Worm (Caenorhabditis elegans) whole organism, L4 larva: ENCODE data around the gene Y49F6B.9.
"Not testable (repeated sequence)": the region's sequence is repeated elsewhere in the genome, so short reads cannot be mapped to it uniquely, and the experiment has no call there.

ENCODE experiments used
- D1046.2 ChIP-seq: fragments of 200-800 bp; sonication (Bioruptor generic); IDR thresholded peaks from 2 replicates; pipeline ENCODE4 v1.3.6; 2022; ENCODE audit warnings: missing genetic modification characterization, missing compliant biosample characterization
- F10B5.3 ChIP-seq: sonication (generic microtip); optimal IDR thresholded peaks from 2 replicates; lab custom pipeline; 2016; ENCODE audit warnings: mild to moderate bottlenecking, missing genetic modification characterization, missing compliant biosample characterization
- F37D6.2 ChIP-seq: sonication (generic microtip); optimal IDR thresholded peaks from 2 replicates; lab custom pipeline; 2016; ENCODE audit warnings: mild to moderate bottlenecking, missing genetic modification characterization, missing compliant biosample characterization
- F49E8.2 ChIP-seq: sonication (generic microtip); optimal IDR thresholded peaks from 2 replicates; lab custom pipeline; 2016; ENCODE audit warnings: missing compliant biosample characterization, mild to moderate bottlenecking, missing genetic modification characterization, borderline replicate concordance
- T20F7.1 ChIP-seq: fragments of 200-800 bp; sonication (Bioruptor generic); optimal IDR thresholded peaks from 2 replicates; lab custom pipeline; 2018; ENCODE audit warnings: mild to moderate bottlenecking, missing genetic modification characterization, missing compliant biosample characterization
- T26A8.4 ChIP-seq: fragments of 200-800 bp; sonication (Bioruptor generic); IDR thresholded peaks from 2 replicates; pipeline ENCODE4 v1.3.6; 2022; ENCODE audit warnings: missing genetic modification characterization, missing compliant biosample characterization
- Y75B8A.6 ChIP-seq: fragments of 200-800 bp; sonication (Bioruptor generic); IDR thresholded peaks from 2 replicates; pipeline ENCODE4 v1.3.6; 2022; ENCODE audit warnings: missing genetic modification reagents, missing genetic modification characterization, missing compliant biosample characterization
- aha-1 ChIP-seq: fragments of 150-350 bp; peaks from one replicate; lab custom pipeline; 2014; ENCODE audit warnings: missing biosample characterization, missing genetic modification characterization
- ama-1 ChIP-seq: fragments of 150-350 bp; optimal IDR thresholded peaks from 2 replicates; lab custom pipeline; 2014; ENCODE audit warnings: inconsistent platforms, mixed read lengths
- ceh-20 ChIP-seq: fragments of 200-800 bp; sonication (Bioruptor generic); IDR thresholded peaks from 2 replicates; pipeline ENCODE4 v1.3.6; 2022; ENCODE audit warnings: missing genetic modification reagents, missing genetic modification characterization, missing compliant biosample characterization
- ceh-28 ChIP-seq: fragments of 150-350 bp; optimal IDR thresholded peaks from 2 replicates; lab custom pipeline; 2014; ENCODE audit warnings: missing biosample characterization, missing genetic modification reagents, missing genetic modification characterization
- ctbp-1 ChIP-seq: fragments of 200-800 bp; sonication (Bioruptor generic); IDR thresholded peaks from 2 replicates; pipeline ENCODE4 v1.3.6; 2022; ENCODE audit warnings: missing genetic modification reagents, missing genetic modification characterization, missing compliant biosample characterization
- daf-19 ChIP-seq: fragments of 200-800 bp; sonication (Bioruptor generic); conservative IDR thresholded peaks from 2 replicates; pipeline ENCODE4 v1.3.6; 2022; ENCODE audit warnings: missing genetic modification characterization, missing compliant biosample characterization
- daf-8 ChIP-seq: fragments of 200-800 bp; sonication (Bioruptor generic); IDR thresholded peaks from 2 replicates; pipeline ENCODE4 v1.3.6; 2022; ENCODE audit warnings: missing genetic modification characterization, missing compliant biosample characterization
- dmd-6 ChIP-seq: fragments of 200-800 bp; sonication (Bioruptor generic); IDR thresholded peaks from 2 replicates; pipeline ENCODE4 v1.3.6; 2022; ENCODE audit warnings: missing genetic modification reagents, missing genetic modification characterization, missing compliant biosample characterization
- dmd-9 ChIP-seq: fragments of 200-800 bp; sonication (Bioruptor generic); IDR thresholded peaks from 2 replicates; pipeline ENCODE4 v1.3.6; 2022; ENCODE audit warnings: missing genetic modification reagents, missing genetic modification characterization, missing compliant biosample characterization
- dpl-1 ChIP-seq: fragments of 150-350 bp; optimal IDR thresholded peaks from 2 replicates; lab custom pipeline; 2014; ENCODE audit warnings: missing biosample characterization, missing genetic modification reagents, missing genetic modification characterization
- duxl-1 ChIP-seq: sonication (generic microtip); optimal IDR thresholded peaks from 2 replicates; lab custom pipeline; 2016; ENCODE audit warnings: mild to moderate bottlenecking, missing genetic modification characterization, moderate library complexity, missing compliant biosample characterization; ENCODE audit not compliant: poor library complexity
- dve-1 ChIP-seq: sonication (generic microtip); optimal IDR thresholded peaks from 2 replicates; lab custom pipeline; 2017; ENCODE audit warnings: antibody characterized with exemption, mild to moderate bottlenecking, missing genetic modification characterization, missing compliant biosample characterization; ENCODE audit not compliant: insufficient read depth
- egl-43 ChIP-seq: fragments of 200-800 bp; sonication (Bioruptor generic); IDR thresholded peaks from 2 replicates; pipeline ENCODE4 v1.3.6; 2022; ENCODE audit warnings: missing genetic modification reagents, missing genetic modification characterization, missing compliant biosample characterization
- fos-1 ChIP-seq: fragments of 150-350 bp; optimal IDR thresholded peaks from 2 replicates; lab custom pipeline; 2014; ENCODE audit warnings: missing biosample characterization, missing genetic modification characterization
- hif-1 ChIP-seq, 2 experiments: sonication (generic microtip); optimal IDR thresholded peaks; 2 replicates each; lab custom pipeline; 2016 to 2017; ENCODE audit warnings: missing compliant biosample characterization in 2 of 2, missing genetic modification characterization in 2 of 2, missing genetic modification reagents in 2 of 2, missing genotype in 2 of 2, mild to moderate bottlenecking in 1 of 2
- hlh-11 ChIP-seq: fragments of 200-800 bp; sonication (Bioruptor generic); optimal IDR thresholded peaks from 2 replicates; lab custom pipeline; 2018; ENCODE audit warnings: mild to moderate bottlenecking, missing genetic modification characterization, missing compliant biosample characterization
- hlh-30 ChIP-seq: sonication (generic microtip); optimal IDR thresholded peaks from 2 replicates; lab custom pipeline; 2017; ENCODE audit warnings: antibody characterized with exemption, mild to moderate bottlenecking, missing genetic modification characterization, missing compliant biosample characterization; ENCODE audit not compliant: insufficient read depth
- hmg-1.1 ChIP-seq: fragments of 200-800 bp; sonication (Bioruptor generic); IDR thresholded peaks from 2 replicates; pipeline ENCODE4 v1.3.6; 2022; ENCODE audit warnings: missing genetic modification reagents, missing genetic modification characterization, missing compliant biosample characterization
- lin-29 ChIP-seq: fragments of 200-800 bp; sonication (Bioruptor generic); IDR thresholded peaks from 2 replicates; pipeline ENCODE4 v1.3.6; 2022; ENCODE audit warnings: missing genetic modification reagents, missing genetic modification characterization, missing compliant biosample characterization
- lin-38 ChIP-seq: fragments of 200-800 bp; sonication (Bioruptor generic); IDR thresholded peaks from 2 replicates; pipeline ENCODE4 v1.3.6; 2022; ENCODE audit warnings: missing genetic modification reagents, missing genetic modification characterization, missing compliant biosample characterization
- lsy-2 ChIP-seq, 2 experiments: fragments of 150-350 bp in 1 of 2; sonication (generic microtip) in 1 of 2; optimal IDR thresholded peaks; 2 replicates each; lab custom pipeline; 2014 to 2017; ENCODE audit warnings: missing biosample characterization in 2 of 2, missing genetic modification characterization in 2 of 2
- madf-9 ChIP-seq: fragments of 200-800 bp; sonication (Bioruptor generic); conservative IDR thresholded peaks from 2 replicates; pipeline ENCODE4 v1.3.6; 2022; ENCODE audit warnings: missing genetic modification reagents, missing genetic modification characterization, missing compliant biosample characterization
- mep-1 ChIP-seq: fragments of 150-350 bp; sonication (generic microtip); optimal IDR thresholded peaks from 3 replicates; lab custom pipeline; 2014; ENCODE audit warnings: missing biosample characterization, missing genetic modification characterization
- mes-2 ChIP-seq: sonication (generic microtip); optimal IDR thresholded peaks from 2 replicates; lab custom pipeline; 2016; ENCODE audit warnings: missing genotype, mild to moderate bottlenecking, missing genetic modification characterization, missing compliant biosample characterization; ENCODE audit not compliant: poor library complexity, severe bottlenecking
- nhr-10 ChIP-seq: fragments of 150-350 bp; optimal IDR thresholded peaks from 2 replicates; lab custom pipeline; 2014; ENCODE audit warnings: missing biosample characterization, missing genetic modification characterization
- nhr-102 ChIP-seq: sonication (generic microtip); optimal IDR thresholded peaks from 2 replicates; lab custom pipeline; 2016; ENCODE audit warnings: mild to moderate bottlenecking, missing genetic modification characterization, moderate library complexity, missing compliant biosample characterization
- nhr-11 ChIP-seq: fragments of 150-350 bp; optimal IDR thresholded peaks from 2 replicates; lab custom pipeline; 2014; ENCODE audit warnings: missing biosample characterization, missing genetic modification characterization
- nhr-28 ChIP-seq: fragments of 150-350 bp; optimal IDR thresholded peaks from 2 replicates; lab custom pipeline; 2014; ENCODE audit warnings: missing biosample characterization, missing genetic modification characterization
- nhr-41 ChIP-seq: fragments of 200-800 bp; sonication (Bioruptor generic); IDR thresholded peaks from 2 replicates; pipeline ENCODE4 v1.3.6; 2022; ENCODE audit warnings: missing genetic modification reagents, missing genetic modification characterization, missing compliant biosample characterization
- nhr-42 ChIP-seq: fragments of 200-800 bp; sonication (Bioruptor generic); IDR thresholded peaks from 2 replicates; pipeline ENCODE4 v1.3.6; 2022; ENCODE audit warnings: missing genetic modification characterization, missing compliant biosample characterization
- pha-4 ChIP-seq, 2 experiments: fragments of 150-350 bp in 1 of 2; fragments of 200-800 bp in 1 of 2; sonication (Bioruptor generic) in 1 of 2; IDR thresholded peaks in 1 of 2; optimal IDR thresholded peaks in 1 of 2; 2 replicates each; pipeline versions ENCODE4 v1.3.6 to Lab custom; 2014 to 2022; ENCODE audit warnings: missing genetic modification characterization in 2 of 2, missing genetic modification reagents in 2 of 2, missing biosample characterization in 1 of 2, missing compliant biosample characterization in 1 of 2
- rbr-2 ChIP-seq: sonication (generic microtip); optimal IDR thresholded peaks from 2 replicates; lab custom pipeline; 2016; ENCODE audit warnings: missing genotype, missing genetic modification characterization, missing compliant biosample characterization
- saeg-2 ChIP-seq: fragments of 200-800 bp; sonication (Bioruptor generic); IDR thresholded peaks from 2 replicates; pipeline ENCODE4 v1.3.6; 2022; ENCODE audit warnings: missing genetic modification reagents, missing genetic modification characterization, missing compliant biosample characterization
- spr-1 ChIP-seq: sonication (generic microtip); optimal IDR thresholded peaks from 2 replicates; lab custom pipeline; 2016; ENCODE audit warnings: mild to moderate bottlenecking, missing genetic modification characterization, missing compliant biosample characterization
- tag-97 ChIP-seq: fragments of 200-800 bp; sonication (Bioruptor generic); IDR thresholded peaks from 2 replicates; pipeline ENCODE4 v1.3.6; 2022; ENCODE audit warnings: missing genetic modification characterization, missing compliant biosample characterization
- tra-1 ChIP-seq: fragments of 200-800 bp; sonication (Bioruptor generic); IDR thresholded peaks from 2 replicates; pipeline ENCODE4 v1.3.6; 2022; ENCODE audit warnings: missing genetic modification reagents, missing genetic modification characterization, missing compliant biosample characterization
- vab-7 ChIP-seq: fragments of 200-800 bp; sonication (Bioruptor generic); IDR thresholded peaks from 2 replicates; pipeline ENCODE4 v1.3.6; 2022; ENCODE audit warnings: missing genetic modification reagents, missing genetic modification characterization, missing compliant biosample characterization
- zfp-2 ChIP-seq: sonication (generic microtip); optimal IDR thresholded peaks from 2 replicates; lab custom pipeline; 2016; ENCODE audit warnings: mild to moderate bottlenecking, missing genetic modification characterization, missing compliant biosample characterization
- zfp-3 ChIP-seq: fragments of 200-800 bp; sonication (Bioruptor generic); conservative IDR thresholded peaks from 2 replicates; pipeline ENCODE4 v1.3.6; 2022; ENCODE audit warnings: missing genetic modification reagents, missing genetic modification characterization, missing compliant biosample characterization

The Y49F6B.9 gene

ce11 chrII:3523547-3523946 is 24.4 kb upstream of the Y49F6B.9 start:
- TF ChIP-seq hif-1 (tag; optimal IDR thresholded peaks at IDR 0.05; lab: Kevin White, UChicago) (peak in 1 of 2 experiments; percentile 39), lin-38 (GFP tag; lab: Robert Waterston, UW) (peak; percentile 96), hlh-30 (tag; lab: Kevin White, UChicago) (peak; percentile 31), pha-4 (GFP tag; IDR thresholded peaks at IDR 0.05; lab: Robert Waterston, UW) (peak; percentile 75), T26A8.4 (GFP tag; lab: Robert Waterston, UW) (peak; percentile 44; the same call in 1 of the 2 replicates), dve-1 (tag; lab: Kevin White, UChicago) (peak; percentile 23), nhr-28 (peak; percentile 49), hlh-11 (peak; percentile 26), madf-9 (GFP tag; lab: Robert Waterston, UW) (peak; percentile 63; the same call in 1 of the 2 replicates), F37D6.2 (peak; percentile 52), lin-29 (peak; percentile 74), mep-1 (tag; lab: Kevin White, UChicago) (peak; percentile 67), egl-43 (GFP tag; lab: Robert Waterston, UW) (0 out of 2 replicates have a peak, but pooled peaks have one; percentile 45), dmd-9 (GFP tag; lab: Robert Waterston, UW) (0 out of 2 replicates have a peak, but pooled peaks have one; percentile 63), ctbp-1 (peak; percentile 55; the same call in 1 of the 2 replicates), vab-7 (peak; percentile 70), hmg-1.1 (GFP tag; lab: Robert Waterston, UW) (peak; percentile 87), dmd-6 (GFP tag; lab: Robert Waterston, UW) (peak; percentile 80), daf-19 (0 out of 2 replicates have a peak, but pooled peaks have one; percentile 14), zfp-3 (GFP tag; lab: Robert Waterston, UW) (peak; percentile 47; the same call in 1 of the 2 replicates), ceh-20 (GFP tag; lab: Robert Waterston, UW) (peak; percentile 72; the same call in 1 of the 2 replicates), Y75B8A.6 (GFP tag; lab: Robert Waterston, UW) (0 out of 2 replicates have a peak, but pooled peaks have one; percentile 40), nhr-42 (peak; percentile 79), aha-1 (peak; percentile 81), duxl-1 (peak; percentile 10), dpl-1 (peak; percentile 41), mes-2 (tag; lab: Kevin White, UChicago) (peak; percentile 66), saeg-2 (GFP tag; lab: Robert Waterston, UW) (0 out of 2 replicates have a peak, but pooled peaks have one; percentile 33), zfp-2 (tag; lab: Kevin White, UChicago) (peak; percentile 53), D1046.2 (GFP tag; lab: Robert Waterston, UW) (0 out of 2 replicates have a peak, but pooled peaks have one; percentile 54), lsy-2 (tag; optimal IDR thresholded peaks at IDR 0.05; lab: Kevin White, UChicago) (peak; percentile 77 to 96), nhr-102 (peak; percentile 11), nhr-11 (peak; percentile 57), rbr-2 (tag; lab: Kevin White, UChicago) (peak; percentile 83)
- TF ChIP-seq pha-4 (tag; optimal IDR thresholded peaks at IDR 0.05; lab: Kevin White, UChicago), result not testable (repeated sequence)

- TF ChIP-seq F49E8.2 (tag; lab: Kevin White, UChicago) (no peak), daf-8 (GFP tag; lab: Robert Waterston, UW) (0 out of 2 replicates have a peak, but pooled peaks have one; percentile 47), ama-1 (lab: Kevin White, UChicago) (no peak), nhr-41 (GFP tag; lab: Robert Waterston, UW) (0 out of 2 replicates have a peak, but pooled peaks have one; percentile 11), saeg-2 (GFP tag; lab: Robert Waterston, UW) (0 out of 2 replicates have a peak, but pooled peaks have one; percentile 53), T20F7.1 (GFP tag; lab: Kevin White, UChicago) (no peak), tra-1 (GFP tag; lab: Robert Waterston, UW) (0 out of 2 replicates have a peak, but pooled peaks have one; percentile 37), ceh-28 (tag; lab: Kevin White, UChicago) (no peak), F10B5.3 (tag; lab: Kevin White, UChicago) (no peak), lin-29 (no peak; the same call in 1 of the 2 replicates), tag-97 (GFP tag; lab: Robert Waterston, UW) (0 out of 2 replicates have a peak, but pooled peaks have one; percentile 77), spr-1 (tag; lab: Kevin White, UChicago) (peak; percentile 20), zfp-3 (GFP tag; lab: Robert Waterston, UW) (no peak), nhr-10 (tag; lab: Kevin White, UChicago) (no peak), fos-1 (tag; lab: Kevin White, UChicago) (no peak)
Observed at ce11 chrII:3520988-3521850, 22.0 kb upstream of the Y49F6B.9 start, which contains the start of gene W09G10.9. Gene W09G10.9 (plus strand): TSS chrII:3521800.
